Worm (Caenorhabditis elegans) whole organism, mixed stage, embryonic: ENCODE results near the gene fbxb-65.
A peak's percentile ranks its signal among the peaks of the same experiment; 100 is the strongest.

ENCODE experiments used
- M03D4.4 ChIP-seq: sonication (generic microtip); optimal IDR thresholded peaks from 2 replicates; lab custom pipeline; 2017; ENCODE audit warnings: mild to moderate bottlenecking, missing genetic modification characterization, missing compliant biosample characterization
- blmp-1 ChIP-seq: fragments of 150-350 bp; optimal IDR thresholded peaks from 2 replicates; lab custom pipeline; 2014; ENCODE audit warnings: missing biosample characterization, missing genetic modification characterization
- ceh-39 ChIP-seq: fragments of 150-350 bp; optimal IDR thresholded peaks from 2 replicates; lab custom pipeline; 2014; ENCODE audit warnings: missing biosample characterization, missing genetic modification characterization
- ceh-83 ChIP-seq: fragments of 200-800 bp; sonication (Bioruptor generic); optimal IDR thresholded peaks from 2 replicates; lab custom pipeline; 2018; ENCODE audit warnings: mild to moderate bottlenecking, missing genetic modification characterization, missing compliant biosample characterization
- ces-1 ChIP-seq: fragments of 150-350 bp; optimal IDR thresholded peaks from 2 replicates; lab custom pipeline; 2014; ENCODE audit warnings: missing biosample characterization, missing genetic modification reagents, missing genetic modification characterization
- cnd-1 ChIP-seq: fragments of 200-800 bp; sonication (Bioruptor generic); optimal IDR thresholded peaks from 2 replicates; lab custom pipeline; 2018; ENCODE audit warnings: mild to moderate bottlenecking, missing genetic modification characterization, missing compliant biosample characterization
- drap-1 ChIP-seq: fragments of 200-800 bp; sonication (Bioruptor generic); optimal IDR thresholded peaks from 3 replicates; lab custom pipeline; 2018; ENCODE audit warnings: mild to moderate bottlenecking, missing genetic modification characterization, missing compliant biosample characterization
- elt-1 ChIP-seq: sonication (generic microtip); optimal IDR thresholded peaks from 2 replicates; lab custom pipeline; 2017; ENCODE audit warnings: missing genetic modification characterization, mild to moderate bottlenecking, missing compliant biosample characterization, antibody characterized with exemption, moderate library complexity, borderline replicate concordance; ENCODE audit not compliant: insufficient read depth
- elt-3 ChIP-seq: fragments of 150-350 bp; optimal IDR thresholded peaks from 2 replicates; lab custom pipeline; 2014; ENCODE audit warnings: missing biosample characterization, missing genetic modification characterization
- flh-1 ChIP-seq: fragments of 200-800 bp; sonication (Bioruptor generic); optimal IDR thresholded peaks from 2 replicates; lab custom pipeline; 2018; ENCODE audit warnings: mild to moderate bottlenecking, missing genetic modification characterization, moderate library complexity, missing compliant biosample characterization
- ham-2 ChIP-seq: fragments of 200-800 bp; sonication (Bioruptor generic); optimal IDR thresholded peaks from 2 replicates; lab custom pipeline; 2018; ENCODE audit warnings: mild to moderate bottlenecking, missing genetic modification characterization, missing compliant biosample characterization
- hlh-1 ChIP-seq: fragments of 150-350 bp; optimal IDR thresholded peaks from 2 replicates; lab custom pipeline; 2014; ENCODE audit warnings: missing biosample characterization, missing genetic modification reagents, missing genetic modification characterization
- lin-13 ChIP-seq: fragments of 150-350 bp; optimal IDR thresholded peaks from 2 replicates; lab custom pipeline; 2014; ENCODE audit warnings: missing biosample characterization, missing genetic modification characterization
- lin-32 ChIP-seq: fragments of 200-800 bp; sonication (Bioruptor generic); optimal IDR thresholded peaks from 2 replicates; lab custom pipeline; 2018; ENCODE audit warnings: mild to moderate bottlenecking, missing genetic modification characterization, missing compliant biosample characterization
- lsy-2 ChIP-seq: fragments of 150-350 bp; optimal IDR thresholded peaks from 2 replicates; lab custom pipeline; 2014; ENCODE audit warnings: missing biosample characterization, missing genetic modification characterization
- mab-5 ChIP-seq: fragments of 150-350 bp; optimal IDR thresholded peaks from 2 replicates; lab custom pipeline; 2014; ENCODE audit warnings: missing biosample characterization, missing genetic modification characterization
- mep-1 ChIP-seq: fragments of 150-350 bp; optimal IDR thresholded peaks from 2 replicates; lab custom pipeline; 2017; ENCODE audit warnings: missing biosample characterization, missing genetic modification reagents, missing genetic modification characterization, inconsistent platforms
- mls-2 ChIP-seq: sonication (generic microtip); optimal IDR thresholded peaks from 2 replicates; lab custom pipeline; 2016; ENCODE audit warnings: mild to moderate bottlenecking, missing genetic modification characterization, moderate library complexity, missing compliant biosample characterization
- nhr-12 ChIP-seq: fragments of 150-350 bp; optimal IDR thresholded peaks from 2 replicates; lab custom pipeline; 2014; ENCODE audit warnings: missing biosample characterization, missing genetic modification characterization
- nhr-2 ChIP-seq: fragments of 150-350 bp; optimal IDR thresholded peaks from 2 replicates; lab custom pipeline; 2014; ENCODE audit warnings: missing biosample characterization, missing genetic modification characterization
- nhr-237 ChIP-seq: fragments of 150-350 bp; optimal IDR thresholded peaks from 2 replicates; lab custom pipeline; 2014; ENCODE audit warnings: missing biosample characterization, missing genetic modification characterization
- nhr-28 ChIP-seq: fragments of 150-350 bp; optimal IDR thresholded peaks from 2 replicates; lab custom pipeline; 2014; ENCODE audit warnings: missing biosample characterization, missing genetic modification characterization
- nhr-76 ChIP-seq: sonication (generic microtip); optimal IDR thresholded peaks from 2 replicates; lab custom pipeline; 2017; ENCODE audit warnings: missing biosample characterization, missing genetic modification characterization
- pha-4 ChIP-seq: fragments of 150-350 bp; optimal IDR thresholded peaks from 2 replicates; lab custom pipeline; 2018; ENCODE audit warnings: missing biosample characterization, missing genetic modification reagents, missing genetic modification characterization
- sem-2 ChIP-seq: fragments of 200-800 bp; sonication (Bioruptor generic); optimal IDR thresholded peaks from 2 replicates; lab custom pipeline; 2018; ENCODE audit warnings: mild to moderate bottlenecking, missing genetic modification characterization, missing compliant biosample characterization
- snpc-4 ChIP-seq: fragments of 150-350 bp; optimal IDR thresholded peaks from 2 replicates; lab custom pipeline; 2014; ENCODE audit warnings: missing biosample characterization, missing genetic modification characterization
- sptf-1 ChIP-seq: sonication (generic microtip); optimal IDR thresholded peaks from 2 replicates; lab custom pipeline; 2017; ENCODE audit warnings: mild to moderate bottlenecking, missing genetic modification characterization, moderate library complexity, missing compliant biosample characterization
- tbx-8 ChIP-seq: fragments of 200-800 bp; sonication (Bioruptor generic); optimal IDR thresholded peaks from 2 replicates; lab custom pipeline; 2018; ENCODE audit warnings: mild to moderate bottlenecking, missing genetic modification characterization, moderate library complexity, missing compliant biosample characterization
- unc-120 ChIP-seq: sonication (generic microtip); optimal IDR thresholded peaks from 2 replicates; lab custom pipeline; 2017; ENCODE audit warnings: missing genetic modification characterization, missing compliant biosample characterization; ENCODE audit not compliant: poor library complexity, severe bottlenecking
- unc-39 ChIP-seq: fragments of 150-350 bp; optimal IDR thresholded peaks from 2 replicates; lab custom pipeline; 2014; ENCODE audit warnings: missing biosample characterization, missing genetic modification characterization
- unc-62 ChIP-seq: fragments of 150-350 bp; optimal IDR thresholded peaks from 2 replicates; lab custom pipeline; 2014; ENCODE audit warnings: missing biosample characterization, missing genetic modification reagents, missing genetic modification characterization
- zip-8 ChIP-seq: fragments of 150-350 bp; optimal IDR thresholded peaks from 2 replicates; lab custom pipeline; 2014; ENCODE audit warnings: missing biosample characterization, missing genetic modification characterization
- ztf-11 ChIP-seq: fragments of 150-350 bp; optimal IDR thresholded peaks from 2 replicates; lab custom pipeline; 2014; ENCODE audit warnings: missing biosample characterization, missing genetic modification characterization

The fbxb-65 gene

ce11 chrV:19362568-19362967, 33.2 kb downstream of the fbxb-65 start, which contains the start of gene C14B4.2:
Gene C14B4.2, minus strand, starts transcription at chrV:19362668.
- TF ChIP-seq sem-2 (GFP tag; lab: Kevin White, UChicago) (no peak), mep-1 (tag; lab: Kevin White, UChicago) (no peak), ces-1 (GFP tag; lab: Kevin White, UChicago) (no peak), pha-4 (tag; lab: Kevin White, UChicago) (no peak), M03D4.4 (tag; lab: Kevin White, UChicago) (no peak), sptf-1 (tag; lab: Kevin White, UChicago) (no peak), hlh-1 (tag; lab: Kevin White, UChicago) (no peak), nhr-237 (tag; lab: Kevin White, UChicago) (no peak)

- TF ChIP-seq nhr-28 (tag; lab: Kevin White, UChicago) = no peak
- no peak for TF ChIP-seq lsy-2 (tag; lab: Kevin White, UChicago)
- no peak for TF ChIP-seq ztf-11 (tag; lab: Kevin White, UChicago)
- TF ChIP-seq cnd-1 (tag; lab: Kevin White, UChicago) = no peak
- TF ChIP-seq snpc-4 (tag; lab: Kevin White, UChicago) = no peak
- no peak for TF ChIP-seq tbx-8 (GFP tag; lab: Kevin White, UChicago)
- TF ChIP-seq hlh-1 (tag; lab: Kevin White, UChicago) = no peak
- no peak for TF ChIP-seq sem-2 (GFP tag; lab: Kevin White, UChicago)
- no peak for TF ChIP-seq flh-1 (GFP tag; lab: Kevin White, UChicago)
- TF ChIP-seq mab-5 = no peak
- TF ChIP-seq nhr-237 (tag; lab: Kevin White, UChicago) = no peak
- TF ChIP-seq elt-1 = no peak
- no peak for TF ChIP-seq nhr-2 (tag; lab: Kevin White, UChicago)
- TF ChIP-seq elt-3 (tag; lab: Kevin White, UChicago) = no peak
- no peak for TF ChIP-seq ces-1 (GFP tag; lab: Kevin White, UChicago)
- no peak for TF ChIP-seq pha-4 (tag; lab: Kevin White, UChicago)
- no peak for TF ChIP-seq blmp-1
- no peak for TF ChIP-seq unc-62 (GFP tag; lab: Kevin White, UChicago)
- TF ChIP-seq M03D4.4 (tag; lab: Kevin White, UChicago) = no peak
- TF ChIP-seq drap-1 (GFP tag; lab: Kevin White, UChicago) = no peak
- TF ChIP-seq, all 35 proteins: peak for 0
Observed at ce11 chrV:19370189-19370588, 40.8 kb downstream of the fbxb-65 start, which contains the start of gene Y43F8A.1. Gene Y43F8A.1, plus strand, starts transcription at chrV:19370489.

ce11 chrV:19371253-19371652, 41.9 kb downstream of the fbxb-65 start, which contains the start of gene Y43F8A.2:
Gene Y43F8A.2, plus strand, starts transcription at chrV:19371553.
- TF ChIP-seq ceh-83 (GFP tag; lab: Kevin White, UChicago) (no peak), hlh-1 (tag; lab: Kevin White, UChicago) (no peak), lsy-2 (tag; lab: Kevin White, UChicago) (no peak), nhr-76 (tag; lab: Kevin White, UChicago) (no peak), pha-4 (tag; lab: Kevin White, UChicago) (no peak), lin-13 (tag; lab: Kevin White, UChicago) (no peak), nhr-2 (tag; lab: Kevin White, UChicago) (no peak), zip-8 (tag; lab: Kevin White, UChicago) (no peak), snpc-4 (tag; lab: Kevin White, UChicago) (no peak), mls-2 (no peak), blmp-1 (no peak), tbx-8 (GFP tag; lab: Kevin White, UChicago) (no peak), unc-120 (tag; lab: Kevin White, UChicago) (no peak), mab-5 (no peak), unc-62 (GFP tag; lab: Kevin White, UChicago) (no peak)

- TF ChIP-seq sptf-1 (tag; lab: Kevin White, UChicago) (peak; percentile 13), cnd-1 (tag; lab: Kevin White, UChicago) (no peak), drap-1 (GFP tag; lab: Kevin White, UChicago) (peak; percentile 59)
- TF ChIP-seq, all 35 proteins: peak for 2
Observed at ce11 chrV:19371777-19372176, 42.4 kb downstream of the fbxb-65 start.

- no peak for TF ChIP-seq hlh-1 (tag; lab: Kevin White, UChicago)
- no peak for TF ChIP-seq ceh-83 (GFP tag; lab: Kevin White, UChicago)
- no peak for TF ChIP-seq sem-2 (GFP tag; lab: Kevin White, UChicago)
- no peak for TF ChIP-seq lsy-2 (tag; lab: Kevin White, UChicago)
- no peak for TF ChIP-seq drap-1 (GFP tag; lab: Kevin White, UChicago)
- no peak for TF ChIP-seq mab-5
- TF ChIP-seq ceh-39 (tag; lab: Kevin White, UChicago) = no peak
- no peak for TF ChIP-seq lin-32 (GFP tag; lab: Kevin White, UChicago)
- TF ChIP-seq nhr-12 (tag; lab: Kevin White, UChicago) = no peak
- no peak for TF ChIP-seq unc-39
- TF ChIP-seq elt-3 (tag; lab: Kevin White, UChicago) = no peak
- no peak for TF ChIP-seq unc-62 (GFP tag; lab: Kevin White, UChicago)
- no peak for TF ChIP-seq ham-2
- no peak for TF ChIP-seq M03D4.4 (tag; lab: Kevin White, UChicago)
- TF ChIP-seq nhr-2 (tag; lab: Kevin White, UChicago) = no peak
- TF ChIP-seq mls-2 = no peak
- no peak for TF ChIP-seq ces-1 (GFP tag; lab: Kevin White, UChicago)
- no peak for TF ChIP-seq blmp-1
Observed at ce11 chrV:19377014-19377494, 47.7 kb downstream of the fbxb-65 start, which contains the start of gene nceh-1. Gene nceh-1, plus strand, starts transcription at chrV:19377444.
